ENCODE assay signal across 1 fruit fly cellular context in genomic region chr3L:20798325-20798846, dm6.
TF ChIP-seq lines count a peak whose summit lies in the region.

Gene CG3698 (minus strand): TSS chr3L:20798375.
Gene tzn (plus strand): TSS chr3L:20798645.

TF ChIP-seq in whole organism, embryonic, 481 proteins besides CTCF, POLR2A, EP300 and RAD21 (continued from another document and continues in another):
- TF ChIP-seq CG17829 (tag; optimal IDR thresholded peaks at IDR 0.05; lab: Kevin White, UChicago) (peak; percentile 89), jing (GFP tag; optimal IDR thresholded peaks at IDR 0.05; lab: Kevin White, UChicago) (peak; percentile 83), CG1529 (GFP tag; optimal IDR thresholded peaks at IDR 0.05; lab: Kevin White, UChicago) (peak; percentile 88), Blimp-1 (GFP tag; optimal IDR thresholded peaks at IDR 0.05; lab: Kevin White, UChicago) (no peak), CG4282 (GFP tag; optimal IDR thresholded peaks at IDR 0.05; lab: Kevin White, UChicago) (peak; percentile 38), zfh2 (GFP tag; optimal IDR thresholded peaks at IDR 0.05; lab: Kevin White, UChicago) (peak; percentile 83), CG32772 (GFP tag; IDR thresholded peaks at IDR 0.05; lab: Robert Waterston, UW) (peak; percentile 92), pho (GFP tag; optimal IDR thresholded peaks at IDR 0.05; lab: Kevin White, UChicago) (peak; percentile 77), Hr78 (GFP tag; optimal IDR thresholded peaks at IDR 0.05; lab: Kevin White, UChicago) (no peak), schlank (tag; optimal IDR thresholded peaks at IDR 0.05; lab: Kevin White, UChicago) (peak; percentile 92), Ssrp (tag; optimal IDR thresholded peaks at IDR 0.05; lab: Kevin White, UChicago) (peak; percentile 87), CG2202 (tag; optimal IDR thresholded peaks at IDR 0.05; lab: Kevin White, UChicago) (peak; percentile 89), CG6689 (GFP tag; IDR thresholded peaks at IDR 0.05; lab: Robert Waterston, UW) (peak; percentile 85), Dad (GFP tag; optimal IDR thresholded peaks at IDR 0.05; lab: Kevin White, UChicago) (peak; percentile 88), pfk (GFP tag; optimal IDR thresholded peaks at IDR 0.05; lab: Kevin White, UChicago) (peak; percentile 82), Hr51 (GFP tag; optimal IDR thresholded peaks at IDR 0.05; lab: Kevin White, UChicago) (peak in 1 of 2 experiments; percentile 86), CG8478 (optimal IDR thresholded peaks at IDR 0.05; lab: Kevin White, UChicago) (no peak), eyg (GFP tag; optimal IDR thresholded peaks at IDR 0.05; lab: Kevin White, UChicago) (peak; percentile 82), CG1024 (GFP tag; IDR thresholded peaks at IDR 0.05; lab: Robert Waterston, UW) (peak; percentile 87), CG3281 (GFP tag; optimal IDR thresholded peaks at IDR 0.05; lab: Kevin White, UChicago) (peak; percentile 95), lov (optimal IDR thresholded peaks at IDR 0.05; lab: Kevin White, UChicago) (no peak), lov (GFP tag; IDR thresholded peaks at IDR 0.05; lab: Robert Waterston, UW) (peak; percentile 97), ato (GFP tag; IDR thresholded peaks at IDR 0.05; lab: Robert Waterston, UW; ENCODE audit: partially characterized antibody) (no peak), CG7556 (GFP tag; optimal IDR thresholded peaks at IDR 0.05; lab: Kevin White, UChicago) (peak; percentile 82), pan (optimal IDR thresholded peaks at IDR 0.05; lab: Kevin White, UChicago) (no peak), pan (GFP tag; optimal IDR thresholded peaks at IDR 0.05 in 1 of 2, IDR thresholded peaks at IDR 0.05 in 1 of 2) (peak in 1 of 2 experiments; percentile 94), CG11695 (GFP tag; IDR thresholded peaks at IDR 0.05; lab: Robert Waterston, UW) (peak; percentile 76), CG13424 (tag; optimal IDR thresholded peaks at IDR 0.05; lab: Kevin White, UChicago) (peak; percentile 78), unc-4 (GFP tag; IDR thresholded peaks at IDR 0.05; lab: Robert Waterston, UW; ENCODE audit: partially characterized antibody) (0 out of 2 replicates have a peak, but pooled peaks have one; percentile 24), Ets97D (GFP tag; optimal IDR thresholded peaks at IDR 0.05; lab: Kevin White, UChicago) (peak; percentile 100), CG12769 (tag; optimal IDR thresholded peaks at IDR 0.05; lab: Kevin White, UChicago) (no peak), Stat92E (GFP tag; optimal IDR thresholded peaks at IDR 0.05; lab: Kevin White, UChicago) (peak in 1 of 3 experiments; percentile 28), ind (GFP tag; optimal IDR thresholded peaks at IDR 0.05; lab: Kevin White, UChicago) (peak; percentile 86), trh (GFP tag; optimal IDR thresholded peaks at IDR 0.05; lab: Kevin White, UChicago) (peak; percentile 94), ftz-f1 (GFP tag; optimal IDR thresholded peaks at IDR 0.05; lab: Kevin White, UChicago) (peak; percentile 62), p53 (GFP tag; optimal IDR thresholded peaks at IDR 0.05; lab: Kevin White, UChicago) (peak; percentile 82), Dref (GFP tag; IDR thresholded peaks at IDR 0.05; lab: Robert Waterston, UW) (peak; percentile 52), otp (GFP tag; IDR thresholded peaks at IDR 0.05; lab: Robert Waterston, UW) (peak; percentile 96), CG3995 (GFP tag; optimal IDR thresholded peaks at IDR 0.05; lab: Kevin White, UChicago) (peak; percentile 81), dan (GFP tag; IDR thresholded peaks at IDR 0.05; lab: Robert Waterston, UW) (no peak), CG4707 (GFP tag; optimal IDR thresholded peaks at IDR 0.05; lab: Kevin White, UChicago) (peak; percentile 88), gfzf (GFP tag; optimal IDR thresholded peaks at IDR 0.05; lab: Kevin White, UChicago) (peak; percentile 85), Adf1 (GFP tag; IDR thresholded peaks at IDR 0.05; lab: Robert Waterston, UW) (peak; percentile 73), CG11560 (tag; IDR thresholded peaks at IDR 0.05; lab: Robert Waterston, UW) (peak; percentile 79; the same call in 2 of the 3 replicates), CG14050 (GFP tag; IDR thresholded peaks at IDR 0.05; lab: Robert Waterston, UW) (peak; percentile 91), CG1647 (GFP tag; optimal IDR thresholded peaks at IDR 0.05; lab: Kevin White, UChicago) (peak; percentile 71), en (GFP tag; optimal IDR thresholded peaks at IDR 0.05; lab: Kevin White, UChicago) (peak; percentile 85), CG3065 (GFP tag; optimal IDR thresholded peaks at IDR 0.05; lab: Kevin White, UChicago) (peak; percentile 90), CG4820 (GFP tag; optimal IDR thresholded peaks at IDR 0.05; lab: Kevin White, UChicago) (peak; percentile 87), Taf1 (GFP tag; IDR thresholded peaks at IDR 0.05; lab: Robert Waterston, UW) (peak; percentile 81), repo (GFP tag; optimal IDR thresholded peaks at IDR 0.05; lab: Kevin White, UChicago) (peak; percentile 84), mirr (GFP tag; optimal IDR thresholded peaks at IDR 0.05; lab: Kevin White, UChicago) (peak; percentile 93), Dip2 (GFP tag; IDR thresholded peaks at IDR 0.05; lab: Robert Waterston, UW) (no peak), CG6272 (GFP tag; IDR thresholded peaks at IDR 0.05; lab: Robert Waterston, UW) (peak; percentile 86), sim (GFP tag; IDR thresholded peaks at IDR 0.05; lab: Robert Waterston, UW) (peak; percentile 82), fd3F (GFP tag; optimal IDR thresholded peaks at IDR 0.05; lab: Kevin White, UChicago) (peak; percentile 89), Fer3 (tag; optimal IDR thresholded peaks at IDR 0.05; lab: Kevin White, UChicago) (peak; percentile 92), CG18764 (GFP tag; optimal IDR thresholded peaks at IDR 0.05; lab: Kevin White, UChicago) (peak; percentile 94), Dll (GFP tag; IDR thresholded peaks at IDR 0.05; lab: Robert Waterston, UW; ENCODE audit: partially characterized antibody) (no peak), CG5953 (GFP tag; IDR thresholded peaks at IDR 0.05; lab: Robert Waterston, UW) (peak; percentile 93), ATbp (GFP tag; optimal IDR thresholded peaks at IDR 0.05; lab: Kevin White, UChicago) (peak; percentile 94), CG4424 (GFP tag; optimal IDR thresholded peaks at IDR 0.05; lab: Kevin White, UChicago) (peak; percentile 95), org-1 (GFP tag; optimal IDR thresholded peaks at IDR 0.05; lab: Kevin White, UChicago) (peak; percentile 90), Abd-B (GFP tag; optimal IDR thresholded peaks at IDR 0.05; lab: Kevin White, UChicago) (peak; percentile 93), Sox100B (GFP tag; optimal IDR thresholded peaks at IDR 0.05; lab: Kevin White, UChicago) (no peak), CG18599 (GFP tag; optimal IDR thresholded peaks at IDR 0.05; lab: Kevin White, UChicago) (peak; percentile 93), CG18476 (GFP tag; optimal IDR thresholded peaks at IDR 0.05; lab: Kevin White, UChicago) (peak; percentile 67), Lhr (GFP tag; optimal IDR thresholded peaks at IDR 0.05; lab: Kevin White, UChicago) (peak; percentile 99), danr (GFP tag; IDR thresholded peaks at IDR 0.05; lab: Robert Waterston, UW) (peak; percentile 67), Oli (tag; optimal IDR thresholded peaks at IDR 0.05; lab: Kevin White, UChicago) (peak; percentile 86), CG17361 (GFP tag; IDR thresholded peaks at IDR 0.05; lab: Robert Waterston, UW) (peak; percentile 89), fd96Cb (tag; optimal IDR thresholded peaks at IDR 0.05; lab: Kevin White, UChicago) (peak; percentile 79), CkIIα-i1 (GFP tag; IDR thresholded peaks at IDR 0.05; lab: Robert Waterston, UW) (peak; percentile 86), Lim3 (GFP tag; IDR thresholded peaks at IDR 0.05; lab: Robert Waterston, UW) (peak; percentile 74), bbx (GFP tag; IDR thresholded peaks at IDR 0.05; lab: Robert Waterston, UW; ENCODE audit: partially characterized antibody) (no peak), NK7.1 (GFP tag; optimal IDR thresholded peaks at IDR 0.05; lab: Kevin White, UChicago) (peak; percentile 72), Elba2 (GFP tag; optimal IDR thresholded peaks at IDR 0.05; lab: Kevin White, UChicago) (peak; percentile 57), sug (tag; optimal IDR thresholded peaks at IDR 0.05; lab: Kevin White, UChicago) (peak; percentile 87), CG7786 (GFP tag; optimal IDR thresholded peaks at IDR 0.05; lab: Kevin White, UChicago) (peak; percentile 62), CG11723 (GFP tag; optimal IDR thresholded peaks at IDR 0.05; lab: Kevin White, UChicago) (peak; percentile 90), crc (GFP tag; optimal IDR thresholded peaks at IDR 0.05; lab: Kevin White, UChicago) (peak; percentile 45), tap (tag; optimal IDR thresholded peaks at IDR 0.05; lab: Kevin White, UChicago) (no peak), CG4360 (GFP tag; IDR thresholded peaks at IDR 0.05; lab: Robert Waterston, UW) (peak; percentile 46; the same call in 1 of the 2 replicates), Bteb2 (GFP tag; optimal IDR thresholded peaks at IDR 0.05; lab: Kevin White, UChicago) (peak; percentile 82), peb (GFP tag; IDR thresholded peaks at IDR 0.05; lab: Robert Waterston, UW) (peak; percentile 68), stc (GFP tag; IDR thresholded peaks at IDR 0.05; lab: Robert Waterston, UW) (peak; percentile 91), HHEX (GFP tag; optimal IDR thresholded peaks at IDR 0.05; lab: Kevin White, UChicago) (peak; percentile 96), salm (tag; optimal IDR thresholded peaks at IDR 0.05; lab: Kevin White, UChicago) (peak; percentile 87), fu2 (GFP tag; optimal IDR thresholded peaks at IDR 0.05; lab: Kevin White, UChicago) (peak; percentile 70), NfI (GFP tag; optimal IDR thresholded peaks at IDR 0.05; lab: Kevin White, UChicago) (peak; percentile 98), Optix (GFP tag; IDR thresholded peaks at IDR 0.05; lab: Robert Waterston, UW) (peak; percentile 90), gro (GFP tag; optimal IDR thresholded peaks at IDR 0.05; lab: Kevin White, UChicago) (peak; percentile 82), kah (GFP tag; optimal IDR thresholded peaks at IDR 0.05; lab: Kevin White, UChicago) (peak; percentile 74), CG18262 (tag; optimal IDR thresholded peaks at IDR 0.05; lab: Kevin White, UChicago) (peak; percentile 84), Dp (GFP tag; optimal IDR thresholded peaks at IDR 0.05; lab: Kevin White, UChicago) (peak; percentile 57), CG12659 (GFP tag; optimal IDR thresholded peaks at IDR 0.05; lab: Kevin White, UChicago) (peak; percentile 96), toy (GFP tag; IDR thresholded peaks at IDR 0.05; lab: Robert Waterston, UW) (peak; percentile 85), pnt (GFP tag; optimal IDR thresholded peaks at IDR 0.05; lab: Kevin White, UChicago) (peak; percentile 35), CG9609 (GFP tag; optimal IDR thresholded peaks at IDR 0.05; lab: Kevin White, UChicago) (peak; percentile 82), Atf3 (GFP tag; optimal IDR thresholded peaks at IDR 0.05; lab: Kevin White, UChicago) (peak; percentile 45), ham (GFP tag; IDR thresholded peaks at IDR 0.05; lab: Robert Waterston, UW) (peak; percentile 86), tna (GFP tag; IDR thresholded peaks at IDR 0.05; lab: Robert Waterston, UW; ENCODE audit: partially characterized antibody) (no peak), CG14014 (GFP tag; IDR thresholded peaks at IDR 0.05; lab: Robert Waterston, UW) (peak; percentile 91), CG17359 (tag; optimal IDR thresholded peaks at IDR 0.05; lab: Kevin White, UChicago) (peak; percentile 93), CG11085 (GFP tag; IDR thresholded peaks at IDR 0.05; lab: Robert Waterston, UW) (peak; percentile 96), zfh1 (GFP tag; IDR thresholded peaks at IDR 0.05; lab: Robert Waterston, UW) (peak; percentile 96), Nf-YA (GFP tag; IDR thresholded peaks at IDR 0.05; lab: Robert Waterston, UW) (peak; percentile 89), CG7271 (tag; optimal IDR thresholded peaks at IDR 0.05; lab: Kevin White, UChicago) (peak; percentile 98), CG12155 (GFP tag; optimal IDR thresholded peaks at IDR 0.05; lab: Kevin White, UChicago) (peak; percentile 81), CG33557 (GFP tag; optimal IDR thresholded peaks at IDR 0.05; lab: Kevin White, UChicago) (peak; percentile 88), pb (GFP tag; optimal IDR thresholded peaks at IDR 0.05; lab: Kevin White, UChicago) (peak; percentile 87), CG9727 (GFP tag; optimal IDR thresholded peaks at IDR 0.05; lab: Kevin White, UChicago) (peak; percentile 97), so (GFP tag; IDR thresholded peaks at IDR 0.05; lab: Robert Waterston, UW) (peak; percentile 89; the same call in 2 of the 3 replicates), Mrtf (GFP tag; IDR thresholded peaks at IDR 0.05; lab: Robert Waterston, UW) (peak; percentile 90), nau (GFP tag; optimal IDR thresholded peaks at IDR 0.05; lab: Kevin White, UChicago) (no peak), Dek (tag; optimal IDR thresholded peaks at IDR 0.05; lab: Kevin White, UChicago) (peak; percentile 87), Poxn (GFP tag; IDR thresholded peaks at IDR 0.05; lab: Robert Waterston, UW) (peak; percentile 72; the same call in 1 of the 2 replicates), ara (GFP tag; IDR thresholded peaks at IDR 0.05; lab: Robert Waterston, UW) (peak; percentile 85), CG13624 (GFP tag; optimal IDR thresholded peaks at IDR 0.05; lab: Kevin White, UChicago) (peak; percentile 84), CG13775 (GFP tag; optimal IDR thresholded peaks at IDR 0.05; lab: Kevin White, UChicago) (peak; percentile 97), bab2 (GFP tag; optimal IDR thresholded peaks at IDR 0.05; lab: Kevin White, UChicago) (peak; percentile 77), CG10267 (tag; optimal IDR thresholded peaks at IDR 0.05; lab: Kevin White, UChicago) (peak; percentile 88), lilli (GFP tag; optimal IDR thresholded peaks at IDR 0.05; lab: Kevin White, UChicago) (peak; percentile 77), gem (tag; optimal IDR thresholded peaks at IDR 0.05; lab: Kevin White, UChicago) (no peak), HmgZ (tag; optimal IDR thresholded peaks at IDR 0.05; lab: Kevin White, UChicago) (peak; percentile 94), pros (GFP tag; optimal IDR thresholded peaks at IDR 0.05; lab: Kevin White, UChicago) (no peak), CG6175 (GFP tag; IDR thresholded peaks at IDR 0.05; lab: Robert Waterston, UW) (peak; percentile 94), Sry-β (GFP tag; optimal IDR thresholded peaks at IDR 0.05; lab: Kevin White, UChicago) (peak; percentile 72), MESR4 (GFP tag; optimal IDR thresholded peaks at IDR 0.05; lab: Kevin White, UChicago) (peak; percentile 64), CG5245 (GFP tag; optimal IDR thresholded peaks at IDR 0.05; lab: Kevin White, UChicago) (peak; percentile 88), CG14710 (tag; optimal IDR thresholded peaks at IDR 0.05; lab: Kevin White, UChicago) (peak; percentile 93)
